Fruit fly (Drosophila melanogaster) whole organism, wandering third instar larva: ENCODE data around the gene CG42682.

Experiments used
- Abd-B ChIP-seq: fragments of >200 bp; optimal IDR thresholded peaks from 2 replicates; lab custom pipeline; 2017; ENCODE audit warnings: missing biosample characterization, missing genetic modification characterization
- Dfd ChIP-seq: fragments of >200 bp; optimal IDR thresholded peaks from 2 replicates; lab custom pipeline; 2017; ENCODE audit warnings: missing biosample characterization, missing genetic modification characterization
- GATAd ChIP-seq: sonication (Bioruptor generic); optimal IDR thresholded peaks from 2 replicates; lab custom pipeline; 2016; ENCODE audit warnings: missing biosample characterization, missing genetic modification characterization
- Hnf4 ChIP-seq: fragments of 200-800 bp; sonication (Bioruptor generic); optimal IDR thresholded peaks from 2 replicates; lab custom pipeline; 2016; ENCODE audit warnings: missing biosample characterization, mild to moderate bottlenecking, missing genetic modification characterization
- Hr78 ChIP-seq: fragments of >200 bp; optimal IDR thresholded peaks from 2 replicates; lab custom pipeline; 2017; ENCODE audit warnings: missing biosample characterization, missing genetic modification characterization
- Jra ChIP-seq: sonication (Bioruptor generic); optimal IDR thresholded peaks from 2 replicates; lab custom pipeline; 2016; ENCODE audit warnings: missing biosample characterization, missing genetic modification characterization
- Myc ChIP-seq: fragments of >200 bp; optimal IDR thresholded peaks from 2 replicates; lab custom pipeline; 2017
- Rel ChIP-seq, 2 experiments: fragments of 200-800 bp; sonication (Bioruptor generic) in 1 of 2; optimal IDR thresholded peaks; 2 replicates in 1 of 2; 3 replicates in 1 of 2; lab custom pipeline; 2016 to 2019; ENCODE audit warnings: mild to moderate bottlenecking in 2 of 2, missing biosample characterization in 2 of 2, missing genetic modification characterization in 2 of 2, moderate library complexity in 1 of 2
- Vsx2 ChIP-seq: fragments of 200-300, 225-300 bp; sonication (Bioruptor generic); optimal IDR thresholded peaks from 2 replicates; lab custom pipeline; 2018; ENCODE audit warnings: missing biosample characterization, missing genetic modification characterization; ENCODE audit not compliant: partially characterized antibody
- dl ChIP-seq, 2 experiments: fragments of 175-275, 200-275 bp in 1 of 2; fragments of 200-275 bp in 1 of 2; sonication (Bioruptor generic); optimal IDR thresholded peaks; lab custom pipeline; 2018; ENCODE audit warnings: mild to moderate bottlenecking in 2 of 2, missing biosample characterization in 2 of 2, missing genetic modification characterization in 2 of 2, moderate library complexity in 2 of 2; ENCODE audit not compliant: partially characterized antibody in 2 of 2, insufficient read depth in 1 of 2
- fru ChIP-seq: fragments of 200-800 bp; sonication (Bioruptor generic); optimal IDR thresholded peaks from 3 replicates; lab custom pipeline; 2016; ENCODE audit warnings: missing biosample characterization, mild to moderate bottlenecking, missing genetic modification characterization
- h ChIP-seq: fragments of 200-800 bp; sonication (Bioruptor generic); optimal IDR thresholded peaks from 3 replicates; lab custom pipeline; 2016; ENCODE audit warnings: missing biosample characterization, mild to moderate bottlenecking, missing genetic modification characterization
- pan ChIP-seq: fragments of >200 bp; optimal IDR thresholded peaks from 2 replicates; lab custom pipeline; 2017
- psq ChIP-seq: fragments of 200-800 bp; sonication (Bioruptor generic); optimal IDR thresholded peaks from 3 replicates; lab custom pipeline; 2017; ENCODE audit warnings: missing biosample characterization, mild to moderate bottlenecking, missing genetic modification characterization, moderate library complexity

DNA sequence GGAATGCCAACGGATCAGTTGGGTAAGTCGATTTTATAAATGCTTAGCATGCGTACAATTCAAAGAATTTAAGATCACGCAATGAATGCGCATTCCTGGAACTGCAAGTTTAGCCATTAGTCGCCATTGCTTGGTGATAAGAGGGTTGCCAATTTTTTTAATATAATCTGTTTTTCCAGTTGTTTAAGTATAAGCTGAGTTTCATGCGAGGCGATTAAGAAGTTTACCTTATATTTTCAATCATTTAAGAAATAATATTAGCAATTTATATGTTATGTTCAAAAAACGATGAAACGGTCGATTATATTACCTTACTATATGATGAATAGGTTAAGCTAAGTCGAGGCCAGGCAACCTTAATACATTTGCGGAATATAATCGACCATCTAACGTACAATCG lies 45.6 kb upstream of the CG42682 start, which contains the start of gene CG18420:
- TF ChIP-seq fru (no peak), Myc (lab: Kevin White, UChicago) (no peak), Vsx2 (no peak), GATAd (no peak), psq (GFP tag; lab: Kevin White, UChicago) (no peak), dl (GFP tag; optimal IDR thresholded peaks at IDR 0.05; lab: Kevin White, UChicago; ENCODE audit: insufficient read depth in 1 of 2, partially characterized antibody in 2 of 2) (no peak), Hnf4 (GFP tag; lab: Kevin White, UChicago) (no peak), h (GFP tag; lab: Kevin White, UChicago) (no peak), pan (lab: Kevin White, UChicago) (no peak), Abd-B (no peak), Hr78 (GFP tag; lab: Kevin White, UChicago) (no peak), Jra (GFP tag; lab: Kevin White, UChicago) (no peak), Dfd (GFP tag; lab: Kevin White, UChicago) (no peak), Rel (GFP tag; optimal IDR thresholded peaks at IDR 0.05; lab: Kevin White, UChicago) (no peak), Rel (tag; optimal IDR thresholded peaks at IDR 0.05; lab: Kevin White, UChicago) (no peak)
